Worm (Caenorhabditis elegans): ENCODE results near the gene Y82E9BR.20.

DNA sequence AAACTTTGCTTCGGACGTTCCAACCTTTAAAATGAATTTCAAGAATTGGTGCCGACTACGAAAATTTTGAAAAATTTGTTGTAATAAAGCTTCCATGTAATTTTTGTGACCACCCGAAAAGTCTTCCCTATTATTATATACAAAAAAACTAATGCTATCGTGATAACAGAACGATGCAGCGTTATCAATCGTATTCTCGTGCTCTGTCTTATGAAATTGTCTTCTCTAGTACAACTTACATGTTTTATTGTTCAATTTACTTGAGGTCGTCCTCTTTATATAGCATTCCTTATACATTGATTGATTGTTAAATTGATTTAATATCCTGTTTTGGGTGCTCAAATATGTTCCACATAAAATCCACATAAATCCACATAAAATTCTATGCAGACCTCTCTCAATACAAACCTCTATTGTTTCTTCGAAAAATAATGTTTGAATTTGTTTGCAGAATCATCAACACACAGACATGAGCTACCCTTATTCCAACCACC is 27.3 kb downstream of the Y82E9BR.20 start, which contains the start of gene pals-19:
- TF ChIP-seq tra-4 (tag; optimal IDR thresholded peaks at IDR 0.05) (no peak), sea-1 (GFP tag; conservative IDR thresholded peaks at IDR 0.05) (no peak), tbx-37 (GFP tag; conservative IDR thresholded peaks at IDR 0.05) (no peak), ceh-36 (tag; optimal IDR thresholded peaks at IDR 0.05) (no peak), ama-1 (optimal IDR thresholded peaks at IDR 0.05) (no peak), hmbx-1 (tag; optimal IDR thresholded peaks at IDR 0.05) (no peak), F13C5.2 (tag; optimal IDR thresholded peaks at IDR 0.05) (no peak), pes-1 (GFP tag; IDR thresholded peaks at IDR 0.05) (no peak), ets-7 (tag; optimal IDR thresholded peaks at IDR 0.05) (no peak), scrt-1 (GFP tag; IDR thresholded peaks at IDR 0.05) (no peak), aly-1 (tag; optimal IDR thresholded peaks at IDR 0.05) (no peak), ceh-13 (GFP tag; optimal IDR thresholded peaks at IDR 0.05) (no peak), flt-1 (GFP tag; IDR thresholded peaks at IDR 0.05) (no peak)
